Fruit fly (Drosophila melanogaster) whole organism, embryonic: Measurements from ENCODE around the gene CG7275.

Experiments
- ATbp ChIP-seq: fragments of 200-800 bp; sonication (Bioruptor generic); optimal IDR thresholded peaks from 2 replicates; lab custom pipeline; 2017; ENCODE audit warnings: missing biosample characterization, mild to moderate bottlenecking, missing genetic modification characterization, missing genetic modification reagents
- CG10654 ChIP-seq: fragments of 200-800 bp; sonication (Bioruptor generic); optimal IDR thresholded peaks from 2 replicates; lab custom pipeline; 2016; ENCODE audit warnings: missing biosample characterization, missing genetic modification characterization
- CG12155 ChIP-seq: fragments of 200-800 bp; sonication (Bioruptor generic); optimal IDR thresholded peaks from 3 replicates; lab custom pipeline; 2016; ENCODE audit warnings: missing biosample characterization, missing genetic modification characterization
- CG12391 ChIP-seq: fragments of 200-800 bp; sonication (Bioruptor generic); optimal IDR thresholded peaks from 3 replicates; lab custom pipeline; 2018; ENCODE audit warnings: missing biosample characterization, mild to moderate bottlenecking, missing genetic modification characterization, moderate library complexity
- CG15073 ChIP-seq: fragments of 200-800 bp; sonication (Bioruptor generic); optimal IDR thresholded peaks from 2 replicates; lab custom pipeline; 2016; ENCODE audit warnings: missing biosample characterization, missing genetic modification characterization
- CG2678 ChIP-seq: fragments of 200-800 bp; sonication (Bioruptor generic); optimal IDR thresholded peaks from 3 replicates; lab custom pipeline; 2019; ENCODE audit warnings: missing biosample characterization, mild to moderate bottlenecking, missing genetic modification characterization, moderate library complexity
- CG31441 ChIP-seq: fragments of 200-800 bp; sonication (Bioruptor generic); IDR thresholded peaks from 2 replicates; pipeline ENCODE4 v1.3.6; 2022; ENCODE audit warnings: missing biosample characterization, missing genetic modification characterization
- CG6854 ChIP-seq: fragments of 200-800 bp; sonication (Bioruptor generic); optimal IDR thresholded peaks from 3 replicates; lab custom pipeline; 2017; ENCODE audit warnings: missing biosample characterization, mild to moderate bottlenecking, missing genetic modification characterization
- CG7556 ChIP-seq: fragments of 200-800 bp; sonication (Bioruptor generic); optimal IDR thresholded peaks from 2 replicates; lab custom pipeline; 2017; ENCODE audit warnings: missing biosample characterization, mild to moderate bottlenecking, missing genetic modification characterization
- CG7987 ChIP-seq: fragments of 200-800 bp; sonication (Bioruptor generic); optimal IDR thresholded peaks from 2 replicates; lab custom pipeline; 2018; ENCODE audit warnings: missing biosample characterization, mild to moderate bottlenecking, missing genetic modification characterization, moderate library complexity
- CG8290 ChIP-seq, 3 experiments: fragments of 200-800 bp; sonication (Bioruptor generic); optimal IDR thresholded peaks; 2 replicates each; lab custom pipeline; 2016 to 2019; ENCODE audit warnings: missing biosample characterization in 3 of 3, missing genetic modification characterization in 3 of 3, mild to moderate bottlenecking in 2 of 3, moderate library complexity in 1 of 3
- CG8359 ChIP-seq: fragments of 200-800 bp; sonication (Bioruptor generic); optimal IDR thresholded peaks from 2 replicates; lab custom pipeline; 2017; ENCODE audit warnings: missing biosample characterization, mild to moderate bottlenecking, missing genetic modification characterization, borderline replicate concordance
- CG9215 ChIP-seq: fragments of 200-800 bp; sonication (Bioruptor generic); IDR thresholded peaks from 2 replicates; pipeline ENCODE4 v1.3.6; 2022; ENCODE audit warnings: missing biosample characterization, missing genetic modification characterization
- CG9797 ChIP-seq: fragments of 200-800 bp; sonication (Bioruptor generic); optimal IDR thresholded peaks from 3 replicates; lab custom pipeline; 2018; ENCODE audit warnings: missing biosample characterization, mild to moderate bottlenecking, missing genetic modification characterization
- Dref ChIP-seq: fragments of 200-800 bp; sonication (Bioruptor generic); IDR thresholded peaks from 2 replicates; pipeline ENCODE4 v1.3.6; 2022; ENCODE audit warnings: missing biosample characterization, missing genetic modification characterization
- E2f1 ChIP-seq: fragments of 200-800 bp; sonication (Bioruptor generic); IDR thresholded peaks from 2 replicates; pipeline ENCODE4 v1.3.6; 2022; ENCODE audit warnings: missing biosample characterization, missing genetic modification characterization
- E2f2 ChIP-seq: fragments of 200-800 bp; sonication (Bioruptor generic); IDR thresholded peaks from 2 replicates; pipeline ENCODE4 v1.3.6; 2022; ENCODE audit warnings: missing biosample characterization, missing genetic modification characterization
- Gsc ChIP-seq: fragments of 200-800 bp; sonication (Bioruptor generic); IDR thresholded peaks from 2 replicates; pipeline ENCODE4 v1.3.6; 2022; ENCODE audit warnings: missing biosample characterization, missing genetic modification characterization
- Gug ChIP-seq: fragments of 200-800 bp; sonication (Bioruptor generic); IDR thresholded peaks from 4 replicates; pipeline ENCODE4 v1.3.6; 2022; ENCODE audit warnings: missing biosample characterization, missing genetic modification characterization
- HLH3B ChIP-seq: fragments of 200-800 bp; sonication (Bioruptor generic); IDR thresholded peaks from 2 replicates; pipeline ENCODE4 v1.3.6; 2022; ENCODE audit warnings: missing biosample characterization, missing genetic modification characterization
- Hey ChIP-seq: fragments of 200-800 bp; sonication (Bioruptor generic); optimal IDR thresholded peaks from 3 replicates; lab custom pipeline; 2018; ENCODE audit warnings: missing biosample characterization, mild to moderate bottlenecking, missing genetic modification characterization
- Mad ChIP-seq: fragments of 200-800 bp; sonication (Bioruptor generic); optimal IDR thresholded peaks from 2 replicates; lab custom pipeline; 2016; ENCODE audit warnings: missing biosample characterization, missing genetic modification characterization
- Rx ChIP-seq: fragments of 200-800 bp; sonication (Bioruptor generic); IDR thresholded peaks from 2 replicates; pipeline ENCODE4 v1.3.6; 2022; ENCODE audit warnings: missing biosample characterization, missing genetic modification characterization
- Sin3A ChIP-seq: fragments of >200 bp; optimal IDR thresholded peaks from 2 replicates; lab custom pipeline; 2018
- Sox100B ChIP-seq: fragments of 200-800 bp; sonication (Bioruptor generic); optimal IDR thresholded peaks from 3 replicates; lab custom pipeline; 2018; ENCODE audit warnings: missing biosample characterization, mild to moderate bottlenecking, missing genetic modification characterization
- Tbp ChIP-seq: fragments of >200 bp; optimal IDR thresholded peaks from 2 replicates; lab custom pipeline; 2018; ENCODE audit warnings: missing biosample characterization, missing genetic modification characterization
- YL-1 ChIP-seq: fragments of 200-800 bp; sonication (Bioruptor generic); optimal IDR thresholded peaks from 3 replicates; lab custom pipeline; 2017; ENCODE audit warnings: missing biosample characterization, mild to moderate bottlenecking, missing genetic modification characterization
- ci ChIP-seq: fragments of 200-800 bp; sonication (Bioruptor generic); IDR thresholded peaks from 3 replicates; pipeline ENCODE4 v1.3.6; 2022; ENCODE audit warnings: missing biosample characterization, missing genetic modification characterization
- corto ChIP-seq: fragments of 200-800 bp; sonication (Bioruptor generic); optimal IDR thresholded peaks from 2 replicates; lab custom pipeline; 2016; ENCODE audit warnings: missing biosample characterization, mild to moderate bottlenecking, missing genetic modification characterization, moderate library complexity
- danr ChIP-seq: fragments of 200-800 bp; sonication (Bioruptor generic); IDR thresholded peaks from 2 replicates; pipeline ENCODE4 v1.3.6; 2022; ENCODE audit warnings: missing biosample characterization, missing genetic modification characterization
- fd102C ChIP-seq: fragments of 200-800 bp; sonication (Bioruptor generic); optimal IDR thresholded peaks from 2 replicates; lab custom pipeline; 2018; ENCODE audit warnings: missing biosample characterization, mild to moderate bottlenecking, missing genetic modification characterization, moderate library complexity
- gcm2 ChIP-seq: fragments of 200-800 bp; sonication (Bioruptor generic); optimal IDR thresholded peaks from 2 replicates; lab custom pipeline; 2016; ENCODE audit warnings: missing biosample characterization, missing genetic modification characterization
- gt ChIP-seq: fragments of 200-800 bp; sonication (Bioruptor generic); IDR thresholded peaks from 2 replicates; pipeline ENCODE4 v1.3.6; 2022; ENCODE audit warnings: missing biosample characterization, missing genetic modification characterization
- hbn ChIP-seq: fragments of 200-800 bp; sonication (Bioruptor generic); IDR thresholded peaks from 2 replicates; pipeline ENCODE4 v1.3.6; 2022; ENCODE audit warnings: missing biosample characterization, missing genetic modification characterization; ENCODE audit not compliant: partially characterized antibody
- her ChIP-seq: fragments of 200-800 bp; sonication (Bioruptor generic); optimal IDR thresholded peaks from 2 replicates; lab custom pipeline; 2016; ENCODE audit warnings: missing biosample characterization, missing genetic modification characterization
- hkb ChIP-seq, 2 experiments: fragments of 200-800 bp in 1 of 2; fragments of >200 bp in 1 of 2; sonication (Bioruptor generic) in 1 of 2; IDR thresholded peaks in 1 of 2; optimal IDR thresholded peaks in 1 of 2; 2 replicates each; pipeline versions ENCODE4 v1.3.6 to Lab custom; 2017 to 2022; ENCODE audit warnings: missing biosample characterization in 1 of 2, missing genetic modification characterization in 1 of 2
- lmd ChIP-seq: fragments of 200-800 bp; sonication (Bioruptor generic); IDR thresholded peaks from 2 replicates; pipeline ENCODE4 v1.3.6; 2022; ENCODE audit warnings: missing biosample characterization, missing genetic modification characterization
- oc ChIP-seq: fragments of 200-800 bp; sonication (Bioruptor generic); optimal IDR thresholded peaks from 2 replicates; lab custom pipeline; 2018; ENCODE audit warnings: missing biosample characterization, mild to moderate bottlenecking, missing genetic modification characterization, moderate library complexity
- peb ChIP-seq: fragments of 200-800 bp; sonication (Bioruptor generic); IDR thresholded peaks from 2 replicates; pipeline ENCODE4 v1.3.6; 2022; ENCODE audit warnings: missing biosample characterization, missing genetic modification characterization
- pnt ChIP-seq: fragments of 200-800 bp; sonication (Bioruptor generic); optimal IDR thresholded peaks from 3 replicates; lab custom pipeline; 2016; ENCODE audit warnings: missing biosample characterization, missing genetic modification characterization
- prd ChIP-seq, 3 experiments: fragments of >200 bp in 2 of 3; fragments of 200-800 bp in 1 of 3; sonication (Bioruptor generic) in 1 of 3; optimal IDR thresholded peaks in 2 of 3; IDR thresholded peaks in 1 of 3; 2 replicates in 2 of 3; 3 replicates in 1 of 3; pipeline versions ENCODE4 v1.3.6 to Lab custom; 2017 to 2022; ENCODE audit warnings: missing biosample characterization in 1 of 3, missing genetic modification characterization in 1 of 3
- salm ChIP-seq: fragments of 200-800 bp; sonication (Bioruptor generic); optimal IDR thresholded peaks from 2 replicates; lab custom pipeline; 2018; ENCODE audit warnings: missing biosample characterization, mild to moderate bottlenecking, missing genetic modification characterization
- sens ChIP-seq: fragments of 200-800 bp; sonication (Bioruptor generic); peaks from one replicate; lab custom pipeline; 2016; ENCODE audit warnings: missing biosample characterization, missing genetic modification characterization
- sqz ChIP-seq: fragments of 200-800 bp; sonication (Bioruptor generic); optimal IDR thresholded peaks from 3 replicates; lab custom pipeline; 2018; ENCODE audit warnings: missing biosample characterization, mild to moderate bottlenecking, missing genetic modification characterization
- toy ChIP-seq: fragments of 200-800 bp; sonication (Bioruptor generic); IDR thresholded peaks from 2 replicates; pipeline ENCODE4 v1.3.6; 2022; ENCODE audit warnings: missing biosample characterization, missing genetic modification characterization
- trem ChIP-seq: fragments of 200-800 bp; optimal IDR thresholded peaks from 3 replicates; lab custom pipeline; 2019; ENCODE audit warnings: missing biosample characterization, mild to moderate bottlenecking, missing genetic modification characterization, moderate library complexity
- tx ChIP-seq: fragments of 200-800 bp; sonication (Bioruptor generic); optimal IDR thresholded peaks from 2 replicates; lab custom pipeline; 2016; ENCODE audit warnings: missing biosample characterization, missing genetic modification characterization
- zf30C ChIP-seq: fragments of 200-800 bp; sonication (Bioruptor generic); optimal IDR thresholded peaks from 3 replicates; lab custom pipeline; 2018; ENCODE audit warnings: missing biosample characterization, mild to moderate bottlenecking, missing genetic modification characterization

Gene CG7275

DNA sequence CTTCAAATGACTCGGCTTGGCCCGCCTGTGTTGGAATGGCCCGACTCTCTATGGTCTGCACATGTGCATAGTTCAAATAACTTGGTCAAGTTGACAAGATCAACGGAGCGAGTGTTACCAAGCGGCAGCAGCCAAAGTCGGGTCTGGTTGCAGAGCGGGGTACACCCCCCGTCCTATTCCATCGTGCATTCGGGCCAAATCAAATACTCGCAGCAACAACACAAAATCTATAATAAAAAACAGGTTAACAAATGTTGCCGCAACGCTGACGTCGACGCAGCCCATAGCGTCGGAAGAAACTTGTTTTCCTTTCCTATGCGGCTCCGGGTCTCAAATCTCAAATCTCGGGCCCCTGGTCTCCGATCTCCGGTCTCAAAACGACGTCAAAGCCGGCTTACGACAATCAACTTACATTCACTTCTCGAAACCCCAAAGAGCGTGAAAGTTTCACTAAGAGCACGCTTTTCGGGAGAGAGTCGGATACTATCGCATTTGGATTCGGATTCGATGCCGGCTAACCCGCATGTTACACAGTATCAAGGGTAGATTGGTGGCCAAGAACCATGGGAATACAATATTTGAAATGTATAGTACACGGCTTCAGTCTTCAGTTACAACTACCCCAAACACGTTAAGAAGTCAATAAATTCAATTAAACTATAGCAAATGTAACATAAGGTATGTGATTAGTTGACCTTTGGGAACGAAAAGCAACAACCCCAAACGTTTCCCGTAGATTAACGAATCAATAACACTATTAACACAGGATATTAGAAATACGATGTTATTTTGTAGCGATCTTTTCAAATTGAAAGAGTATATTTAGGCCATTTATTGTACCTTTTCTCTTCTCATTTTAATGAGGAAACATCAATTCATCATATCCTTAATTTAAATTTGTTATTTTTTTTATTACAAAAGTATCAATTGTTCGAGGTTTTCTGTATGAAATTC lies 35.8 kb downstream of the CG7275 start (continued):
- peak; percentile 15 for TF ChIP-seq CG10654 (GFP tag; lab: Kevin White, UChicago)
- no peak for TF ChIP-seq hbn (GFP tag; lab: Robert Waterston, UW)
- TF ChIP-seq CG8290 (GFP tag; optimal IDR thresholded peaks at IDR 0.05; lab: Kevin White, UChicago) = peak; percentile 41
- peak in 1 of 2 experiments; percentile 46 for TF ChIP-seq CG8290 (tag; optimal IDR thresholded peaks at IDR 0.05; lab: Kevin White, UChicago)
- no peak for TF ChIP-seq toy
- no peak for TF ChIP-seq YL-1 (GFP tag; lab: Kevin White, UChicago)
- TF ChIP-seq Rx (GFP tag; lab: Robert Waterston, UW) = no peak
- 0 out of 2 replicates have a peak, but pooled peaks have one; percentile 20 for TF ChIP-seq E2f1
- peak; percentile 58; the same call in 1 of the 2 replicates for TF ChIP-seq lmd (GFP tag; lab: Robert Waterston, UW)
- TF ChIP-seq her (GFP tag; lab: Kevin White, UChicago) = no peak
- no peak for TF ChIP-seq danr (GFP tag; lab: Robert Waterston, UW)
- no peak for TF ChIP-seq CG15073 (GFP tag; lab: Kevin White, UChicago)
- TF ChIP-seq gcm2 (GFP tag; lab: Kevin White, UChicago) = no peak
- TF ChIP-seq Sin3A (lab: Kevin White, UChicago) = no peak
- no peak for TF ChIP-seq Dref (GFP tag; lab: Robert Waterston, UW)
- TF ChIP-seq Sox100B (GFP tag; lab: Kevin White, UChicago) = peak; percentile 78
- peak; percentile 41; the same call in 1 of the 2 replicates for TF ChIP-seq HLH3B (GFP tag; lab: Robert Waterston, UW)
- TF ChIP-seq gt (GFP tag; lab: Robert Waterston, UW) = no peak
- no peak for TF ChIP-seq CG9797 (GFP tag; lab: Kevin White, UChicago)
- peak; percentile 69 for TF ChIP-seq CG12391 (tag; lab: Kevin White, UChicago)
- TF ChIP-seq Gug (GFP tag; lab: Robert Waterston, UW) = peak; percentile 55; the same call in 2 of the 4 replicates
- peak; percentile 59; the same call in 1 of the 2 replicates for TF ChIP-seq CG31441 (GFP tag; lab: Robert Waterston, UW)
- TF ChIP-seq Gsc (GFP tag; lab: Robert Waterston, UW) = no peak
- TF ChIP-seq fd102C (GFP tag; lab: Kevin White, UChicago) = no peak
- peak; percentile 21 for TF ChIP-seq CG8359 (GFP tag; lab: Kevin White, UChicago)
- no peak for TF ChIP-seq peb (GFP tag; lab: Robert Waterston, UW)
- peak; percentile 53 for TF ChIP-seq CG12155 (GFP tag; lab: Kevin White, UChicago)
- TF ChIP-seq salm (tag; lab: Kevin White, UChicago) = no peak
- no peak for TF ChIP-seq Tbp (GFP tag; lab: Kevin White, UChicago)
- TF ChIP-seq trem (tag; lab: Kevin White, UChicago) = no peak
- TF ChIP-seq E2f2 (GFP tag; lab: Robert Waterston, UW) = no peak
- TF ChIP-seq zf30C = no peak
- peak; percentile 60 for TF ChIP-seq CG9215
- no peak for TF ChIP-seq corto
- no peak for TF ChIP-seq hkb (optimal IDR thresholded peaks at IDR 0.05; lab: Kevin White, UChicago)
- TF ChIP-seq hkb (GFP tag; IDR thresholded peaks at IDR 0.05; lab: Robert Waterston, UW) = 0 out of 2 replicates have a peak, but pooled peaks have one; percentile 35
- TF ChIP-seq Hey (tag; lab: Kevin White, UChicago) = no peak
- TF ChIP-seq oc (tag; lab: Kevin White, UChicago) = no peak
- TF ChIP-seq CG2678 (tag; lab: Kevin White, UChicago) = peak; percentile 81
- TF ChIP-seq sens (GFP tag; lab: Kevin White, UChicago) = peak; percentile 94
- TF ChIP-seq sqz (GFP tag; lab: Kevin White, UChicago) = peak; percentile 69
- TF ChIP-seq Mad (GFP tag; lab: Kevin White, UChicago) = peak; percentile 35
- TF ChIP-seq CG7556 (GFP tag; lab: Kevin White, UChicago) = peak; percentile 92
- no peak for TF ChIP-seq prd (optimal IDR thresholded peaks at IDR 0.05; lab: Kevin White, UChicago)
- peak; percentile 58 for TF ChIP-seq prd (GFP tag; IDR thresholded peaks at IDR 0.05; lab: Robert Waterston, UW)
- peak; percentile 52 for TF ChIP-seq ATbp
- TF ChIP-seq CG7987 (GFP tag; lab: Kevin White, UChicago) = no peak
- TF ChIP-seq CG6854 (GFP tag; lab: Kevin White, UChicago) = peak; percentile 27
- TF ChIP-seq pnt = peak; percentile 56
- TF ChIP-seq tx (GFP tag; lab: Kevin White, UChicago) = peak; percentile 9
- peak; percentile 61; the same call in 2 of the 3 replicates for TF ChIP-seq ci (GFP tag; lab: Robert Waterston, UW)
